Fruit fly (Drosophila melanogaster): ENCODE results near the gene CG18766.

DNA sequence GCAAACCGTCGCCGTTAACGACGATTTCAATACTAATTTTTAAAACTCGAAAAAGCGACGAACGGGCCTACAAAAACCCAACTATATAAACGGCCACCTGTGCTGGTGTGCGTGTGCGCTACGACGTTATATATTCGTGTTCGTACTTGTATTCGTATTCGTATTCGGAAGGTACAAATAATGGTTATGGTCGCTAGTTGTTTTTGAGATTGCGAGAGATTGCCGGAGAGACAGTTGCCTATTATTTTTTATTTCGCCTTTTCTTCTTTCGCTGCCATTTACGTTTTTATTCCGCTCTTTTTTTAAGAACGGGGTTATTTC is 36.7 kb upstream of the CG18766 start:
- TF ChIP-seq CG6792 (GFP tag; optimal IDR thresholded peaks at IDR 0.05) (no peak), Blimp-1 (GFP tag; optimal IDR thresholded peaks at IDR 0.05) (no peak), Ets96B (tag; optimal IDR thresholded peaks at IDR 0.05) (no peak), CG16779 (tag; optimal IDR thresholded peaks at IDR 0.05) (no peak), Lpt (GFP tag; optimal IDR thresholded peaks at IDR 0.05) (no peak), OdsH (GFP tag; optimal IDR thresholded peaks at IDR 0.05) (no peak), CG6163 (GFP tag; IDR thresholded peaks at IDR 0.05) (no peak), Hr4 (GFP tag; optimal IDR thresholded peaks at IDR 0.05) (no peak), CG11762 (GFP tag; optimal IDR thresholded peaks at IDR 0.05; ENCODE audit: insufficient read depth) (no peak), fd85E (GFP tag; optimal IDR thresholded peaks at IDR 0.05) (no peak), CG1621 (tag; optimal IDR thresholded peaks at IDR 0.05) (no peak), CG10669 (GFP tag; optimal IDR thresholded peaks at IDR 0.05) (no peak), dac (GFP tag; optimal IDR thresholded peaks at IDR 0.05) (no peak)

Data from whole organism, prepupa.